Worm (Caenorhabditis elegans) whole organism, L4/young adult: ENCODE data around the gene cbp-2.

Experiments
- W03F9.2 ChIP-seq: fragments of 150-350 bp; optimal IDR thresholded peaks from 2 replicates; lab custom pipeline; 2014; ENCODE audit warnings: missing biosample characterization, missing genetic modification characterization
- dao-5 ChIP-seq: sonication (generic microtip); optimal IDR thresholded peaks from 2 replicates; lab custom pipeline; 2016; ENCODE audit warnings: missing genotype, missing genetic modification characterization, moderate library complexity, missing compliant biosample characterization
- him-1 ChIP-seq: sonication (generic microtip); optimal IDR thresholded peaks from 2 replicates; lab custom pipeline; 2016; ENCODE audit warnings: missing genotype, missing genetic modification reagents, missing genetic modification characterization, missing compliant biosample characterization

- TF ChIP-seq him-1 (tag; lab: Kevin White, UChicago) (no peak), dao-5 (tag; lab: Kevin White, UChicago) (no peak), W03F9.2 (tag; lab: Kevin White, UChicago) (no peak)
Observed at ce11 chrIII:9899720-9900119, 23.3 kb upstream of the cbp-2 start.
